Worm (Caenorhabditis elegans): ENCODE measurements around the gene Y116A8C.20.
"Not testable (repeated sequence)": the region's sequence is repeated elsewhere in the genome, so short reads cannot be mapped to it uniquely, and the experiment has no call there.

Gene Y116A8C.20

DNA sequence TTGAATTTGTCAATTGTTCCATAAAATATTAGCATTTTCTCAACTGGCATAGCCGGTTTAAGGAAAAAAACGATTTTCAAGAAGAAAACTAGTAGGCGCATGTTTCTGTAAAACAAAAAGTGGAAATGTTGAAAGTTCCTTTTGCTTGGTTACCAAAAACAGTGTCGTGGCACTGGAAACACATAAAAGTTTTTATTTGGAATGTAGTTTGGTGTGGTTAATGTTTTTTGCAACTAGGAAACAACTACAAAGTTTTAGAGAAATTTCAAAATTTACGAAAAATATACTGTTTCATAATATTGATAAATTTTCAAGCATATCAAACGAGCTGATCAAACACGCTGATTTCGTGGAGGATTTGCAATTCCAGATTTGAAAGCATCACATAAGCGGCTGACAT, 5.0 kb downstream of the Y116A8C.20 start, which contains the start of gene clec-195:
clec-195 (minus strand) TSS at position 101 of the 400 bp plus-strand sequence.
- TF ChIP-seq hmbx-1 (tag; optimal IDR thresholded peaks at IDR 0.05) (no peak), ceh-13 (GFP tag; optimal IDR thresholded peaks at IDR 0.05) (no peak), hmg-4 (GFP tag; optimal IDR thresholded peaks at IDR 0.05) (no peak), ama-1 (optimal IDR thresholded peaks at IDR 0.05) (no peak), flt-1 (GFP tag; IDR thresholded peaks at IDR 0.05) (no peak), sea-1 (GFP tag; conservative IDR thresholded peaks at IDR 0.05) (no peak)

DNA sequence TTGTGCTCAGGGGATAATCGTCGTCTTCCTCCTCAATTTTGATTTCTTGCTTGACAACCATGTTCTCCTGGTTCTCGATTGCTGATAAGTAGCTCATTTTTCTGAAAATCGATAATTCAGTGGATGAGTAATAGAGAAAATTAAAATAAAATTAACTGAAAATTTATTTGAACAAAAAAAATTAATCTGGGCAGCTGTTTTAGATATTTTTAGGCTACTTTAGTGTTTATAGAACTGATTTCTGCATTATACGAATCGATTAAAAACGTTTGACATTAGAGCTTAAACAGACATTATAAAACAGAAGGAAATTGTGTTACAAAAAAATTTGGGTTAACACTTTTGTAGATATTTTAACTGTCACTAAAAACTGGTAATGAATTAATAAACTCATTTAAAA, 7.5 kb downstream of the Y116A8C.20 start, which contains the start of gene athp-3:
athp-3 (minus strand) TSS at position 101 of the 400 bp plus-strand sequence.
- TF ChIP-seq pes-1 (GFP tag; IDR thresholded peaks at IDR 0.05), result no peak
- no peak for TF ChIP-seq ceh-36 (tag; optimal IDR thresholded peaks at IDR 0.05)
- TF ChIP-seq B0310.2 (tag; optimal IDR thresholded peaks at IDR 0.05), result no peak
- no peak for TF ChIP-seq ama-1 (optimal IDR thresholded peaks at IDR 0.05)
- TF ChIP-seq hmg-4 (GFP tag; optimal IDR thresholded peaks at IDR 0.05), result no peak
- no peak for TF ChIP-seq hmbx-1 (tag; optimal IDR thresholded peaks at IDR 0.05)
- TF ChIP-seq flt-1 (GFP tag; IDR thresholded peaks at IDR 0.05), result no peak
- no peak for TF ChIP-seq ceh-13 (GFP tag; optimal IDR thresholded peaks at IDR 0.05)
- no peak for TF ChIP-seq sea-1 (GFP tag; conservative IDR thresholded peaks at IDR 0.05)
- TF ChIP-seq tbx-11 (GFP tag; IDR thresholded peaks at IDR 0.05), result no peak

DNA sequence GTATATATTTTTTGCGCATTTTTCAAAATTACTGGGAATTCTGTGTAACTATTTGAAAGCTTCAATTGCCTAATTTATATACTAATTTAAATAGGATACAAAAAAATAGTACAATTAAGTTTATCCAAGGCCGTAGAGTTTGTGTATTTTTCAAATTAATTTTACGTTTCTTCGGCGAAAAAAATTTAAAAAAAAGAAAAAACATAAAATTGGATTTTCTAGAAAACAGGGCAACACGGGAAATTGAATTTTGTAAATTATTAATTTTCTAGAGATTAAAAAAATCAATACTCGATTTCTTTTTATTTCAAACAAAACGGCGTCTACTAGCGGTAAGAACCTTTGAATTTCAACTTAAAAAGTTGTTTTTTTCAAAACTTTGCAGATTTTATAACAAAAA, 12.5 kb downstream of the Y116A8C.20 start, which contains the start of gene Y116A8C.23:
Y116A8C.23 (plus strand) TSS at position 301 of the 400 bp plus-strand sequence.
- TF ChIP-seq pes-1 (GFP tag; IDR thresholded peaks at IDR 0.05) (no peak), hmbx-1 (tag; optimal IDR thresholded peaks at IDR 0.05) (no peak), tbx-11 (GFP tag; IDR thresholded peaks at IDR 0.05) (no peak), ets-7 (tag; optimal IDR thresholded peaks at IDR 0.05) (no peak), scrt-1 (GFP tag; IDR thresholded peaks at IDR 0.05) (no peak), tra-4 (tag; optimal IDR thresholded peaks at IDR 0.05) (no peak), ceh-13 (GFP tag; optimal IDR thresholded peaks at IDR 0.05) (no peak), ama-1 (optimal IDR thresholded peaks at IDR 0.05) (no peak), ceh-36 (tag; optimal IDR thresholded peaks at IDR 0.05) (no peak), F13C5.2 (tag; optimal IDR thresholded peaks at IDR 0.05) (no peak), B0310.2 (tag; optimal IDR thresholded peaks at IDR 0.05) (no peak), hmg-4 (GFP tag; optimal IDR thresholded peaks at IDR 0.05) (no peak), hnd-1 (tag; optimal IDR thresholded peaks at IDR 0.05) (no peak), aly-1 (tag; optimal IDR thresholded peaks at IDR 0.05) (no peak), sea-1 (GFP tag; conservative IDR thresholded peaks at IDR 0.05) (no peak), flt-1 (GFP tag; IDR thresholded peaks at IDR 0.05) (no peak)

- no peak for TF ChIP-seq aly-1 (tag; optimal IDR thresholded peaks at IDR 0.05)
- TF ChIP-seq hnd-1 (tag; optimal IDR thresholded peaks at IDR 0.05), result no peak
- TF ChIP-seq flt-1 (GFP tag; IDR thresholded peaks at IDR 0.05), result no peak
- no peak for TF ChIP-seq scrt-1 (GFP tag; IDR thresholded peaks at IDR 0.05)
- no peak for TF ChIP-seq tra-4 (tag; optimal IDR thresholded peaks at IDR 0.05)
Measured at ce11 chrIV:17058036-17058435, 17.3 kb downstream of the Y116A8C.20 start, which contains the start of gene Y116A8C.44. Gene Y116A8C.44, minus strand, starts transcription at chrIV:17058136.

DNA sequence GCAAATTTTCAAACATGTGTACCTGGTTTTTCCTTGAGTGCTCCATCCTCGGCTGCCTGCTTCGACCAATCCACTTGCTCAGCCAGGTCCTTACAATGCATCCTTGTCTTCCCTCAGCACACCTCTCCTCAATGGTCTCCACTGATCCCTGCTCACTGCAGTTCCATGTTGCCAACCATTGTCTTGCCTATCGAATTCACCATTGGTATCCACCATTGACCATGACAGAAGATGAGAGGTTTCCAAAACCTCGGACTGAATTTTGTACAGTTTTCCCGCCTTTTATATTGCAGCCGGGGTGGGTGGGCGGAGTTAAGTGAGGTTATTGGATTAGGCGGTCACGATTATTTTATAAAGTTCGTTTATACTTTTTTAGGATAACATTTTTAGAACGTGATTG, 23.0 kb downstream of the Y116A8C.20 start, which contains the start of gene Y116A8C.467:
Y116A8C.467 (minus strand) TSS at position 101 of the 400 bp plus-strand sequence.
- TF ChIP-seq B0310.2 (tag; optimal IDR thresholded peaks at IDR 0.05); sea-1 (GFP tag; conservative IDR thresholded peaks at IDR 0.05); tra-4 (tag; optimal IDR thresholded peaks at IDR 0.05): not testable (repeated sequence)

- TF ChIP-seq ets-7 (tag; optimal IDR thresholded peaks at IDR 0.05); aly-1 (tag; optimal IDR thresholded peaks at IDR 0.05); tbx-11 (GFP tag; IDR thresholded peaks at IDR 0.05): not testable (repeated sequence)
Measured at ce11 chrIV:17064937-17065336, 24.2 kb downstream of the Y116A8C.20 start, which contains the start of gene Y116A8C.465. Gene Y116A8C.465, plus strand, starts transcription at chrIV:17065237.

DNA sequence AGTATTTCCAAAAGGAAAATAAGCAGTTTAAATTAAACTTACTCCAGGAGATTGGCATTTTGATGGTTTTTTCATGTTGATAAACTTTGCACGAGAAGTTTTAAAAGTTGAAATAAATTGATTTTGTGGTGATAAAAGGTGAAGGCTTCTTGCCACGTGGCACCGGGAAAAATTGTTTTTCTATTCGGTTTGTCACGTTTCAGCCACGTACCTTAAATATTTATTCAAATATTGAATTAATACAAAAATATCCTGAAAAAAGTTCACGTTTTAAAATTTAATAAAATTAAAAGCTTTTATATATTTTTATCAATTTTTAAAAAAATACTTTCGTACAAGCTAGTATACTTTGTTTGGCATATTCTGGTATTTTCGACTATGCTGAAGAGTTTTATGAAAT, 30.1 kb downstream of the Y116A8C.20 start, which contains the start of gene Y116A8C.24:
Y116A8C.24 (minus strand) TSS at position 101 of the 400 bp plus-strand sequence.
- not testable (repeated sequence) for TF ChIP-seq sea-1 (GFP tag; conservative IDR thresholded peaks at IDR 0.05); scrt-1 (GFP tag; IDR thresholded peaks at IDR 0.05); B0310.2 (tag; optimal IDR thresholded peaks at IDR 0.05)

DNA sequence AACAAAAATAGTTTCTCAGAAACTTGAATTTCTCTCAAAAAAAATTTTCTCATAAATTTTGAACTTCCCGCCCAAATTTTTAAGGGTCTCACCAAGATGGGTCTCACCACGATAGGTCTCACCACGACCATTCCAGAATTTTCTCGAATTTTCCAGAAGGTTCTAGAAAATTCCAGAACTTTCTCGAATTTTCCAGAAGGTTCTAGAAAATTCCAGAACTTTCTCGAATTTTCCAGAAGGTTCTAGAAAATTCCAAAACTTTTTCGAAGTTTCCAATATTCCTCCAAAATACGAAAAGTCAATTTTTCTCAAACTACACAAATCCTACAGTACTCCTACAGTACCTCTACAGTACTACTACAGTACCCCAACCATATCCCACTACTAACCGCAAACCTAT, 35.3 kb downstream of the Y116A8C.20 start:
- TF ChIP-seq pes-1 (GFP tag; IDR thresholded peaks at IDR 0.05), result 0 out of 2 replicates have a peak, but pooled peaks have one; percentile 33

DNA sequence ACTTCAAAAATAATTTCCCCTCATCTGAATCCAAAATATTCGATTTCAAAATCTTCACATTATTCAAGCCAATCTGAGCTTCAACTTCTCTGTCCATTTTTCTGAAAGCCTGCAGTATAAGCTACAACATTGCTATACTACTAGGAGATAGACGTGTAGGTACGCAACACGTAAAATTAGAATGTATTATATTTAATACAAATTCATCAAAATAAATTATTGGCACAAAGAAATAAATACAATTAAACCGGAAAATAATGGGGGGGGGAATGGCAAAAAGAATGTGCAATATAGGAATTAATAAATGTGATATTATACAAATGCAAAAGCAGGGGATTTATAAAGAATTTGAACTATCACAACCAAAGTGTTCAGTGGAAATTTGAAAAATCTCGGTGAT, 37.9 kb downstream of the Y116A8C.20 start, which contains the start of gene Y116A8C.25:
Y116A8C.25 (minus strand) TSS at position 101 of the 400 bp plus-strand sequence.
- TF ChIP-seq F13C5.2 (tag; optimal IDR thresholded peaks at IDR 0.05), result no peak
- TF ChIP-seq flt-1 (GFP tag; IDR thresholded peaks at IDR 0.05), result no peak
- TF ChIP-seq hnd-1 (tag; optimal IDR thresholded peaks at IDR 0.05), result no peak
- TF ChIP-seq ceh-13 (GFP tag; optimal IDR thresholded peaks at IDR 0.05), result no peak
- no peak for TF ChIP-seq B0310.2 (tag; optimal IDR thresholded peaks at IDR 0.05)
